Fruit fly (Drosophila melanogaster): ENCODE results near the gene CG5835.

CG5835 gene

DNA sequence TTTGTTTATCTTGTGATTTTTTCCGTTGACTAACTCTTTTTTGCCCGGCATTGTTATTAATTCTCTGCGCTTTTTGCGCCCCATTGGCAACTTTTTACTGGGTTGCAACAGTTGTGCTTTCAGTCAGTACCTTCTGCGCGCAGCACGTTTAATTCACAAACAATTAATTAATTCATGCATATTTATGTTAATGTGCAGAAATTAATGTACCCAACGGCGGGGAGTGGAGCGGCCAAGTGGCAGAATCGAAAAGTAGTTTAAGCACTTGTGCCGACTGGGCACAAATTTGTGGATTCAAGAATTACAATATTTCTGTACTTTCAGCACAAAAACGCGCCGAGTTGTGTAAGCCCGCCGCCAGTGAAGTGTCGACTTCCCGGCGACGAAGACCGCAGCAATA is 14.0 kb upstream of the CG5835 start:
- TF ChIP-seq lz (GFP tag; optimal IDR thresholded peaks at IDR 0.05) (no peak), Gug (GFP tag; IDR thresholded peaks at IDR 0.05) (no peak), CG32006 (GFP tag; optimal IDR thresholded peaks at IDR 0.05) (no peak), CG34406 (GFP tag; optimal IDR thresholded peaks at IDR 0.05) (no peak), Met (GFP tag; optimal IDR thresholded peaks at IDR 0.05) (no peak), Sox15 (GFP tag; optimal IDR thresholded peaks at IDR 0.05) (no peak), CG10631 (GFP tag; optimal IDR thresholded peaks at IDR 0.05) (no peak), Lpt (GFP tag; optimal IDR thresholded peaks at IDR 0.05) (no peak), Sox14 (GFP tag; optimal IDR thresholded peaks at IDR 0.05) (no peak), CG3919 (GFP tag; optimal IDR thresholded peaks at IDR 0.05) (no peak)

- TF ChIP-seq fd59A (GFP tag; optimal IDR thresholded peaks at IDR 0.05) (no peak), ss (GFP tag; optimal IDR thresholded peaks at IDR 0.05) (no peak), Sox102F (GFP tag; optimal IDR thresholded peaks at IDR 0.05) (peak; percentile 4), Met (GFP tag; optimal IDR thresholded peaks at IDR 0.05) (peak; percentile 20), Blimp-1 (GFP tag; optimal IDR thresholded peaks at IDR 0.05) (peak; percentile 71), CG9139 (GFP tag; optimal IDR thresholded peaks at IDR 0.05) (no peak), CG11902 (GFP tag; optimal IDR thresholded peaks at IDR 0.05) (no peak), Hr4 (GFP tag; optimal IDR thresholded peaks at IDR 0.05) (no peak), fkh (GFP tag; optimal IDR thresholded peaks at IDR 0.05) (peak; percentile 33), svp (GFP tag) (peak; percentile 65), Hr39 (GFP tag; optimal IDR thresholded peaks at IDR 0.05) (peak; percentile 5), Smox (GFP tag; optimal IDR thresholded peaks at IDR 0.05) (peak; percentile 9), esn (GFP tag; optimal IDR thresholded peaks at IDR 0.05) (no peak), CG8119 (GFP tag; IDR thresholded peaks at IDR 0.05) (no peak; the same call in 2 of the 3 replicates), Eip78C (GFP tag) (peak; percentile 73), CG6792 (GFP tag; optimal IDR thresholded peaks at IDR 0.05) (no peak), CG15336 (GFP tag; IDR thresholded peaks at IDR 0.05) (no peak), pdm3 (GFP tag; optimal IDR thresholded peaks at IDR 0.05) (peak; percentile 35), acj6 (GFP tag; optimal IDR thresholded peaks at IDR 0.05) (no peak)
Observed at dm6 chr3R:19166077-19166778, 12.7 kb upstream of the CG5835 start.

DNA sequence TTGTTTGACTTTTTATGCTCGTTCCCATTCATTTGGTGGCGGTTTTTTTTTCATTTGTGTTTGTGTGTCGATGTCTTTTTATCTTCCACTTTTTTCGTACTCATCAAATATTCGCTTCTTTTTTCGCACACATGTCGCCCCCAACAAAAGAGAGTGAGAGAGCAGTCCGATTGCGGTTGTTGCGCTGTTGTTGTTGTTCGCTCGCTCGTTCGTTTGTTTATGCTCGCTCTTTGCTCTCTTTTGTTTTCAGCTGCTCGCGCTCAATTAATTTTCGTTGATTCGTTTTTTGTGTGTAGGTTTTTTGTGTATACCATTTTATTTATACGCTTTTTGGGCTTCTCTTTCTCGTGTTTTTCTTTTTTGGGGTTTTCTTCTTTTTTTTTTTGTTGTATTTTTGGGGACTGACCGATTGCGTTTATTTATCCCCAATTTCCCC is 12.2 kb upstream of the CG5835 start:
- TF ChIP-seq Ets96B (tag; optimal IDR thresholded peaks at IDR 0.05) (peak; percentile 25), CG16779 (tag; optimal IDR thresholded peaks at IDR 0.05) (peak; percentile 42), net (GFP tag; optimal IDR thresholded peaks at IDR 0.05) (peak; percentile 3), Eip93F (GFP tag; optimal IDR thresholded peaks at IDR 0.05) (peak; percentile 11), CG11294 (GFP tag; IDR thresholded peaks at IDR 0.05) (no peak), CG8319 (GFP tag; optimal IDR thresholded peaks at IDR 0.05) (no peak), Lpt (GFP tag; optimal IDR thresholded peaks at IDR 0.05) (peak; percentile 29), ss (GFP tag; optimal IDR thresholded peaks at IDR 0.05) (peak; percentile 63 to 70), Smox (GFP tag; optimal IDR thresholded peaks at IDR 0.05) (peak; percentile 2), acj6 (GFP tag; optimal IDR thresholded peaks at IDR 0.05) (no peak), vri (GFP tag; optimal IDR thresholded peaks at IDR 0.05) (peak; percentile 21), Eip78C (GFP tag) (peak; percentile 2), CG6163 (GFP tag; IDR thresholded peaks at IDR 0.05) (peak; percentile 81), Sox102F (GFP tag; optimal IDR thresholded peaks at IDR 0.05) (peak; percentile 47), fd85E (GFP tag; optimal IDR thresholded peaks at IDR 0.05) (peak; percentile 20), CG6854 (GFP tag; optimal IDR thresholded peaks at IDR 0.05) (peak; percentile 60), CG6808 (GFP tag; optimal IDR thresholded peaks at IDR 0.05) (peak; percentile 32), fd59A (GFP tag; optimal IDR thresholded peaks at IDR 0.05) (no peak), eg (GFP tag; IDR thresholded peaks at IDR 0.05) (peak; percentile 84), CG15336 (GFP tag; IDR thresholded peaks at IDR 0.05) (peak; percentile 61; the same call in 1 of the 2 replicates), dsx (GFP tag; optimal IDR thresholded peaks at IDR 0.05; ENCODE audit: poor library complexity, severe bottlenecking) (peak; percentile 59), Ets21C (GFP tag; optimal IDR thresholded peaks at IDR 0.05) (no peak), CG9139 (GFP tag; optimal IDR thresholded peaks at IDR 0.05) (peak; percentile 59), CG6276 (GFP tag; optimal IDR thresholded peaks at IDR 0.05) (peak; percentile 75), CG8119 (GFP tag; IDR thresholded peaks at IDR 0.05) (peak; percentile 73), spab (GFP tag; optimal IDR thresholded peaks at IDR 0.05) (no peak), CG3032 (tag; optimal IDR thresholded peaks at IDR 0.05) (peak; percentile 0)

Measured in whole organism, prepupa.